Fruit fly (Drosophila melanogaster) whole organism, embryonic: ENCODE results near the gene CG3014.

ENCODE experiments used
- Ada2b ChIP-seq: fragments of 200-800 bp; sonication (Bioruptor generic); IDR thresholded peaks from 2 replicates; pipeline ENCODE4 v1.3.6; 2022; ENCODE audit warnings: missing biosample characterization, missing genetic modification characterization
- Atf3 ChIP-seq: fragments of 200-800 bp; sonication (Bioruptor generic); optimal IDR thresholded peaks from 3 replicates; lab custom pipeline; 2016; ENCODE audit warnings: missing biosample characterization, missing genetic modification characterization
- CG10366 ChIP-seq: fragments of 200-800 bp; sonication (Bioruptor generic); IDR thresholded peaks from 2 replicates; pipeline ENCODE4 v1.3.6; 2022; ENCODE audit warnings: missing biosample characterization, missing genetic modification characterization
- CG10543 ChIP-seq: fragments of 200-800 bp; sonication (Bioruptor generic); optimal IDR thresholded peaks from 3 replicates; lab custom pipeline; 2017; ENCODE audit warnings: missing biosample characterization, mild to moderate bottlenecking, missing genetic modification characterization, moderate library complexity
- CG11504 ChIP-seq: fragments of 200-800 bp; sonication (Bioruptor generic); optimal IDR thresholded peaks from 3 replicates; lab custom pipeline; 2019; ENCODE audit warnings: missing biosample characterization, mild to moderate bottlenecking, missing genetic modification characterization, moderate library complexity
- CG11723 ChIP-seq: fragments of 200-800 bp; sonication (Bioruptor generic); optimal IDR thresholded peaks from 2 replicates; lab custom pipeline; 2017; ENCODE audit warnings: missing biosample characterization, mild to moderate bottlenecking, missing genetic modification characterization
- CG13123 ChIP-seq: fragments of 200-800 bp; sonication (Bioruptor generic); optimal IDR thresholded peaks from 2 replicates; lab custom pipeline; 2016; ENCODE audit warnings: missing biosample characterization, missing genetic modification characterization
- CG15011 ChIP-seq: fragments of 200-800 bp; sonication (Bioruptor generic); optimal IDR thresholded peaks from 3 replicates; lab custom pipeline; 2018; ENCODE audit warnings: missing biosample characterization, mild to moderate bottlenecking, missing genetic modification characterization
- CG1603 ChIP-seq: fragments of 200-800 bp; sonication (Bioruptor generic); optimal IDR thresholded peaks from 2 replicates; lab custom pipeline; 2019; ENCODE audit warnings: missing biosample characterization, mild to moderate bottlenecking, missing genetic modification characterization, moderate library complexity
- CG17568 ChIP-seq: fragments of 200-800 bp; sonication (Bioruptor generic); optimal IDR thresholded peaks from 2 replicates; lab custom pipeline; 2018; ENCODE audit warnings: missing biosample characterization, mild to moderate bottlenecking, missing genetic modification characterization, moderate library complexity
- CG17912 ChIP-seq: fragments of 200-800 bp; sonication (Bioruptor generic); optimal IDR thresholded peaks from 2 replicates; lab custom pipeline; 2018; ENCODE audit warnings: missing biosample characterization, mild to moderate bottlenecking, missing genetic modification characterization
- CG18476 ChIP-seq: fragments of 200-800 bp; sonication (Bioruptor generic); optimal IDR thresholded peaks from 2 replicates; lab custom pipeline; 2016; ENCODE audit warnings: missing biosample characterization, mild to moderate bottlenecking, missing genetic modification characterization
- CG18619 ChIP-seq: fragments of 200-800 bp; sonication (Bioruptor generic); optimal IDR thresholded peaks from 3 replicates; lab custom pipeline; 2017; ENCODE audit warnings: missing biosample characterization, mild to moderate bottlenecking, missing genetic modification characterization
- CG18764 ChIP-seq: fragments of 200-800 bp; sonication (Bioruptor generic); optimal IDR thresholded peaks from 3 replicates; lab custom pipeline; 2016; ENCODE audit warnings: missing biosample characterization, missing genetic modification characterization
- CG30431 ChIP-seq: fragments of 200-800 bp; sonication (Bioruptor generic); optimal IDR thresholded peaks from 2 replicates; lab custom pipeline; 2017; ENCODE audit warnings: missing biosample characterization, missing genetic modification characterization
- CG5953 ChIP-seq: fragments of 200-800 bp; sonication (Bioruptor generic); IDR thresholded peaks from 2 replicates; pipeline ENCODE4 v1.3.6; 2022; ENCODE audit warnings: missing biosample characterization, missing genetic modification characterization
- CG6175 ChIP-seq: fragments of 200-800 bp; sonication (Bioruptor generic); IDR thresholded peaks from 3 replicates; pipeline ENCODE4 v1.3.6; 2022; ENCODE audit warnings: missing biosample characterization, missing genetic modification characterization
- CG6689 ChIP-seq: fragments of 200-800 bp; sonication (Bioruptor generic); IDR thresholded peaks from 2 replicates; pipeline ENCODE4 v1.3.6; 2022; ENCODE audit warnings: missing biosample characterization, missing genetic modification characterization
- CG8089 ChIP-seq: fragments of 200-800 bp; sonication (Bioruptor generic); optimal IDR thresholded peaks from 3 replicates; lab custom pipeline; 2016; ENCODE audit warnings: missing biosample characterization, missing genetic modification characterization
- CTCF ChIP-seq: fragments of 200-800 bp; sonication (Bioruptor generic); optimal IDR thresholded peaks from 2 replicates; lab custom pipeline; 2017; ENCODE audit warnings: missing biosample characterization, mild to moderate bottlenecking, missing genetic modification characterization, moderate library complexity
- D19A ChIP-seq: fragments of 200-800 bp; optimal IDR thresholded peaks from 3 replicates; lab custom pipeline; 2019; ENCODE audit warnings: missing biosample characterization, mild to moderate bottlenecking, missing genetic modification characterization, moderate library complexity
- D19B ChIP-seq: fragments of 200-800 bp; sonication (Bioruptor generic); optimal IDR thresholded peaks from 2 replicates; lab custom pipeline; 2017; ENCODE audit warnings: missing biosample characterization, mild to moderate bottlenecking, missing genetic modification characterization
- Dip3 ChIP-seq: fragments of 200-800 bp; sonication (Bioruptor generic); optimal IDR thresholded peaks from 3 replicates; lab custom pipeline; 2016; ENCODE audit warnings: missing biosample characterization, missing genetic modification characterization
- Dp ChIP-seq: fragments of 200-800 bp; sonication (Bioruptor generic); optimal IDR thresholded peaks from 2 replicates; lab custom pipeline; 2018; ENCODE audit warnings: missing biosample characterization, mild to moderate bottlenecking, missing genetic modification characterization, moderate library complexity
- Gug ChIP-seq: fragments of 200-800 bp; sonication (Bioruptor generic); IDR thresholded peaks from 4 replicates; pipeline ENCODE4 v1.3.6; 2022; ENCODE audit warnings: missing biosample characterization, missing genetic modification characterization
- HLH54F ChIP-seq: fragments of 200-800 bp; sonication (Bioruptor generic); optimal IDR thresholded peaks from 3 replicates; lab custom pipeline; 2016; ENCODE audit warnings: missing biosample characterization, missing genetic modification characterization
- Hand ChIP-seq: fragments of 200-800 bp; sonication (Bioruptor generic); optimal IDR thresholded peaks from 2 replicates; lab custom pipeline; 2017; ENCODE audit warnings: mild to moderate bottlenecking, missing biosample characterization, missing genetic modification reagents, missing genetic modification characterization
- Hr51 ChIP-seq, 2 experiments: fragments of 200-800 bp; sonication (Bioruptor generic); optimal IDR thresholded peaks; 2 replicates in 1 of 2; 3 replicates in 1 of 2; lab custom pipeline; 2016 to 2018; ENCODE audit warnings: missing biosample characterization in 2 of 2, missing genetic modification characterization in 2 of 2, mild to moderate bottlenecking in 1 of 2, moderate library complexity in 1 of 2
- Mrtf ChIP-seq: fragments of 200-800 bp; sonication (Bioruptor generic); IDR thresholded peaks from 3 replicates; pipeline ENCODE4 v1.3.6; 2022; ENCODE audit warnings: missing biosample characterization, missing genetic modification characterization
- NC2α ChIP-seq: fragments of 200-800 bp; sonication (Bioruptor generic); optimal IDR thresholded peaks from 2 replicates; lab custom pipeline; 2016; ENCODE audit warnings: missing biosample characterization, missing genetic modification characterization
- NfI ChIP-seq: fragments of 200-800 bp; sonication (Bioruptor generic); optimal IDR thresholded peaks from 3 replicates; lab custom pipeline; 2018; ENCODE audit warnings: missing biosample characterization, mild to moderate bottlenecking, missing genetic modification characterization, moderate library complexity
- Pdp1 ChIP-seq, 2 experiments: fragments of 200-800 bp; sonication (Bioruptor generic); optimal IDR thresholded peaks; 3 replicates each; lab custom pipeline; 2016; ENCODE audit warnings: missing biosample characterization in 2 of 2, missing genetic modification characterization in 2 of 2, mild to moderate bottlenecking in 1 of 2, moderate library complexity in 1 of 2
- Poxn ChIP-seq: fragments of 200-800 bp; sonication (Bioruptor generic); IDR thresholded peaks from 2 replicates; pipeline ENCODE4 v1.3.6; 2022; ENCODE audit warnings: missing biosample characterization, missing genetic modification characterization
- Rx ChIP-seq: fragments of 200-800 bp; sonication (Bioruptor generic); IDR thresholded peaks from 2 replicates; pipeline ENCODE4 v1.3.6; 2022; ENCODE audit warnings: missing biosample characterization, missing genetic modification characterization
- Sin3A ChIP-seq: fragments of >200 bp; optimal IDR thresholded peaks from 2 replicates; lab custom pipeline; 2018
- Xbp1 ChIP-seq: fragments of 200-800 bp; sonication (Bioruptor generic); optimal IDR thresholded peaks from 3 replicates; lab custom pipeline; 2016; ENCODE audit warnings: missing biosample characterization, mild to moderate bottlenecking, missing genetic modification characterization
- al ChIP-seq: fragments of 200-800 bp; sonication (Bioruptor generic); IDR thresholded peaks from 2 replicates; pipeline ENCODE4 v1.3.6; 2022; ENCODE audit warnings: missing biosample characterization, missing genetic modification characterization
- az2 ChIP-seq: fragments of 200-800 bp; sonication (Bioruptor generic); optimal IDR thresholded peaks from 3 replicates; lab custom pipeline; 2016; ENCODE audit warnings: missing biosample characterization, missing genetic modification characterization
- dati ChIP-seq: fragments of 200-800 bp; sonication (Bioruptor generic); IDR thresholded peaks from 2 replicates; pipeline ENCODE4 v1.3.6; 2022; ENCODE audit warnings: missing biosample characterization, missing genetic modification characterization
- dimm ChIP-seq: fragments of 200-800 bp; sonication (Bioruptor generic); IDR thresholded peaks from 2 replicates; pipeline ENCODE4 v1.3.6; 2022; ENCODE audit warnings: missing biosample characterization, missing genetic modification characterization
- disco-r ChIP-seq: fragments of 200-800 bp; sonication (Bioruptor generic); optimal IDR thresholded peaks from 2 replicates; lab custom pipeline; 2016; ENCODE audit warnings: missing biosample characterization, missing genetic modification characterization
- eyg ChIP-seq: fragments of 200-800 bp; sonication (Bioruptor generic); optimal IDR thresholded peaks from 3 replicates; lab custom pipeline; 2016; ENCODE audit warnings: missing biosample characterization, missing genetic modification characterization
- grn ChIP-seq: fragments of 200-800 bp; sonication (Bioruptor generic); optimal IDR thresholded peaks from 3 replicates; lab custom pipeline; 2017; ENCODE audit warnings: missing biosample characterization, missing genetic modification characterization
- nerfin-1 ChIP-seq: fragments of 200-800 bp; sonication (Bioruptor generic); optimal IDR thresholded peaks from 3 replicates; lab custom pipeline; 2019; ENCODE audit warnings: missing biosample characterization, mild to moderate bottlenecking, missing genetic modification characterization, moderate library complexity
- nerfin-2 ChIP-seq: fragments of 200-800 bp; sonication (Bioruptor generic); IDR thresholded peaks from 2 replicates; pipeline ENCODE4 v1.3.6; 2022; ENCODE audit warnings: missing biosample characterization, missing genetic modification characterization; ENCODE audit not compliant: partially characterized antibody
- prd ChIP-seq, 3 experiments: fragments of >200 bp in 2 of 3; fragments of 200-800 bp in 1 of 3; sonication (Bioruptor generic) in 1 of 3; optimal IDR thresholded peaks in 2 of 3; IDR thresholded peaks in 1 of 3; 2 replicates in 2 of 3; 3 replicates in 1 of 3; pipeline versions ENCODE4 v1.3.6 to Lab custom; 2017 to 2022; ENCODE audit warnings: missing biosample characterization in 1 of 3, missing genetic modification characterization in 1 of 3
- schlank ChIP-seq: fragments of 200-800 bp; sonication (Bioruptor generic); optimal IDR thresholded peaks from 2 replicates; lab custom pipeline; 2018; ENCODE audit warnings: missing biosample characterization, mild to moderate bottlenecking, missing genetic modification characterization
- seq ChIP-seq: fragments of 200-800 bp; sonication (Bioruptor generic); IDR thresholded peaks from 2 replicates; pipeline ENCODE4 v1.3.6; 2022; ENCODE audit warnings: missing biosample characterization, missing genetic modification characterization
- trem ChIP-seq: fragments of 200-800 bp; optimal IDR thresholded peaks from 3 replicates; lab custom pipeline; 2019; ENCODE audit warnings: missing biosample characterization, mild to moderate bottlenecking, missing genetic modification characterization, moderate library complexity
- z ChIP-seq: fragments of 200-800 bp; sonication (Bioruptor generic); IDR thresholded peaks from 3 replicates; pipeline ENCODE4 v1.3.6; 2022; ENCODE audit warnings: missing biosample characterization, missing genetic modification characterization
- zf30C ChIP-seq: fragments of 200-800 bp; sonication (Bioruptor generic); optimal IDR thresholded peaks from 3 replicates; lab custom pipeline; 2018; ENCODE audit warnings: missing biosample characterization, mild to moderate bottlenecking, missing genetic modification characterization

Gene CG3014

DNA sequence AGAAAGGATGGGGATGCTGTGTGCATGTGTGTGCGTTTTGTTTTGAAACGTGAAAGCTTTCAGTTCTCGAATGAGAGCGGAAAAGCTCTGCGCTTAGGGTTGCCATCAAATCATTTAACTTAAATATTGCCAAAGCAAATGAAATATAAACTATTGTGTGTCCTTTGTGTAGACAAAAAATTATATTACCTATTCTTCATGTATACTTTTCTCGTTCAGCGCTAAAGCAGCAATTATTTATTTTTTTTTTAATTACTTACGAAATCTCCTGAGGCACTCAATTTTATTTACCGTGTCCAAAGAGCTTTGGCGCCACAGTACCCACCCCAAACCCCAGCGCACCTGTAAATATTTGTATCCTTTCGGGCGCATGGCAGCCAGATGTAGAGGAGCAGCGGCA, 19.0 kb upstream of the CG3014 start (continued):
- TF ChIP-seq NC2α (GFP tag; lab: Kevin White, UChicago): no peak
- TF ChIP-seq nerfin-1 (tag; lab: Kevin White, UChicago): no peak
- TF ChIP-seq al (GFP tag; lab: Robert Waterston, UW): peak; percentile 51; the same call in 1 of the 2 replicates
- TF ChIP-seq dati (GFP tag; lab: Robert Waterston, UW): 0 out of 2 replicates have a peak, but pooled peaks have one; percentile 18
- no peak for TF ChIP-seq trem (tag; lab: Kevin White, UChicago)
- no peak for TF ChIP-seq CG17568 (GFP tag; lab: Kevin White, UChicago)
- TF ChIP-seq Rx: peak; percentile 27; the same call in 1 of the 2 replicates
- no peak for TF ChIP-seq CG13123
- peak; percentile 21 for TF ChIP-seq NfI (GFP tag; lab: Kevin White, UChicago)
- TF ChIP-seq CG8089 (GFP tag; lab: Kevin White, UChicago): no peak
- no peak for TF ChIP-seq HLH54F (GFP tag; lab: Kevin White, UChicago)
- peak; percentile 20 for TF ChIP-seq D19B
- TF ChIP-seq Sin3A: no peak
- TF ChIP-seq CG10543 (GFP tag; lab: Kevin White, UChicago): peak; percentile 39
- TF ChIP-seq CG5953: no peak
- TF ChIP-seq CG1603 (tag; lab: Kevin White, UChicago): no peak
- TF ChIP-seq CG30431 (GFP tag; lab: Kevin White, UChicago): no peak
- TF ChIP-seq az2: peak; percentile 8
- no peak for TF ChIP-seq nerfin-2 (GFP tag; lab: Robert Waterston, UW)
- no peak for TF ChIP-seq CG15011
- TF ChIP-seq disco-r (GFP tag; lab: Kevin White, UChicago): no peak
- no peak for TF ChIP-seq schlank (tag; lab: Kevin White, UChicago)
- TF ChIP-seq CG11723 (GFP tag; lab: Kevin White, UChicago): no peak
- TF ChIP-seq CG6689: peak; percentile 49
- TF ChIP-seq CG18476 (GFP tag; lab: Kevin White, UChicago): no peak
- peak; percentile 40 for TF ChIP-seq Ada2b (GFP tag; lab: Robert Waterston, UW)
- peak; percentile 45 for TF ChIP-seq CG11504
- TF ChIP-seq eyg (GFP tag; lab: Kevin White, UChicago): no peak
- no peak for TF ChIP-seq D19A (tag; lab: Kevin White, UChicago)
- no peak for TF ChIP-seq grn (GFP tag; lab: Kevin White, UChicago)
- peak in 1 of 2 experiments; percentile 27 for TF ChIP-seq Pdp1 (GFP tag; optimal IDR thresholded peaks at IDR 0.05; lab: Kevin White, UChicago)
- TF ChIP-seq zf30C: peak; percentile 33
- TF ChIP-seq Xbp1 (GFP tag; lab: Kevin White, UChicago): peak; percentile 40
- TF ChIP-seq CG10366 (GFP tag; lab: Robert Waterston, UW): peak; percentile 22; the same call in 1 of the 2 replicates
- TF ChIP-seq Dip3 (GFP tag; lab: Kevin White, UChicago): peak; percentile 6
- no peak for TF ChIP-seq prd (optimal IDR thresholded peaks at IDR 0.05; lab: Kevin White, UChicago)
- peak; percentile 50; the same call in 2 of the 3 replicates for TF ChIP-seq prd (GFP tag; IDR thresholded peaks at IDR 0.05; lab: Robert Waterston, UW)
- no peak for TF ChIP-seq dimm (GFP tag; lab: Robert Waterston, UW)
- 0 out of 3 replicates have a peak, but pooled peaks have one; percentile 12 for TF ChIP-seq CG6175
- TF ChIP-seq Dp (GFP tag; lab: Kevin White, UChicago): no peak
- no peak for TF ChIP-seq z
- TF ChIP-seq CG18764 (GFP tag; lab: Kevin White, UChicago): no peak
- no peak for TF ChIP-seq Atf3
- 0 out of 2 replicates have a peak, but pooled peaks have one; percentile 20 for TF ChIP-seq seq (GFP tag; lab: Robert Waterston, UW)
- TF ChIP-seq CG17912 (GFP tag; lab: Kevin White, UChicago): no peak
- no peak for TF ChIP-seq Poxn (GFP tag; lab: Robert Waterston, UW)
- TF ChIP-seq Mrtf (GFP tag; lab: Robert Waterston, UW): no peak
- no peak for TF ChIP-seq CTCF (GFP tag; lab: Kevin White, UChicago)
- peak in 1 of 2 experiments; percentile 53 for TF ChIP-seq Hr51 (GFP tag; optimal IDR thresholded peaks at IDR 0.05; lab: Kevin White, UChicago)
- no peak for TF ChIP-seq Gug (GFP tag; lab: Robert Waterston, UW)
- peak; percentile 34 for TF ChIP-seq CG18619 (GFP tag; lab: Kevin White, UChicago)
- TF ChIP-seq Hand (GFP tag; lab: Kevin White, UChicago): peak; percentile 52
